Worm (Caenorhabditis elegans) whole organism, mixed stage, embryonic: ENCODE data around the gene ric-8.
"Not testable (repeated sequence)": the region's sequence is repeated elsewhere in the genome, so short reads cannot be mapped to it uniquely, and the experiment has no call there.

Experiments
- M03D4.4 ChIP-seq: sonication (generic microtip); optimal IDR thresholded peaks from 2 replicates; lab custom pipeline; 2017; ENCODE audit warnings: mild to moderate bottlenecking, missing genetic modification characterization, missing compliant biosample characterization
- bed-3 ChIP-seq: fragments of 200-800 bp; sonication (Bioruptor generic); optimal IDR thresholded peaks from 3 replicates; lab custom pipeline; 2018; ENCODE audit warnings: mild to moderate bottlenecking, missing genetic modification characterization, moderate library complexity, missing compliant biosample characterization
- blmp-1 ChIP-seq: fragments of 150-350 bp; optimal IDR thresholded peaks from 2 replicates; lab custom pipeline; 2014; ENCODE audit warnings: missing biosample characterization, missing genetic modification characterization
- ceh-39 ChIP-seq: fragments of 150-350 bp; optimal IDR thresholded peaks from 2 replicates; lab custom pipeline; 2014; ENCODE audit warnings: missing biosample characterization, missing genetic modification characterization
- ceh-43 ChIP-seq: fragments of 200-800 bp; sonication (Bioruptor generic); optimal IDR thresholded peaks from 2 replicates; lab custom pipeline; 2018; ENCODE audit warnings: mild to moderate bottlenecking, missing genetic modification characterization, moderate library complexity, missing compliant biosample characterization
- ceh-83 ChIP-seq: fragments of 200-800 bp; sonication (Bioruptor generic); optimal IDR thresholded peaks from 2 replicates; lab custom pipeline; 2018; ENCODE audit warnings: mild to moderate bottlenecking, missing genetic modification characterization, missing compliant biosample characterization
- ces-1 ChIP-seq: fragments of 150-350 bp; optimal IDR thresholded peaks from 2 replicates; lab custom pipeline; 2014; ENCODE audit warnings: missing biosample characterization, missing genetic modification reagents, missing genetic modification characterization
- cnd-1 ChIP-seq: fragments of 200-800 bp; sonication (Bioruptor generic); optimal IDR thresholded peaks from 2 replicates; lab custom pipeline; 2018; ENCODE audit warnings: mild to moderate bottlenecking, missing genetic modification characterization, missing compliant biosample characterization
- drap-1 ChIP-seq: fragments of 200-800 bp; sonication (Bioruptor generic); optimal IDR thresholded peaks from 3 replicates; lab custom pipeline; 2018; ENCODE audit warnings: mild to moderate bottlenecking, missing genetic modification characterization, missing compliant biosample characterization
- elt-1 ChIP-seq: sonication (generic microtip); optimal IDR thresholded peaks from 2 replicates; lab custom pipeline; 2017; ENCODE audit warnings: missing genetic modification characterization, mild to moderate bottlenecking, missing compliant biosample characterization, antibody characterized with exemption, moderate library complexity, borderline replicate concordance; ENCODE audit not compliant: insufficient read depth
- elt-3 ChIP-seq: fragments of 150-350 bp; optimal IDR thresholded peaks from 2 replicates; lab custom pipeline; 2014; ENCODE audit warnings: missing biosample characterization, missing genetic modification characterization
- flh-1 ChIP-seq: fragments of 200-800 bp; sonication (Bioruptor generic); optimal IDR thresholded peaks from 2 replicates; lab custom pipeline; 2018; ENCODE audit warnings: mild to moderate bottlenecking, missing genetic modification characterization, moderate library complexity, missing compliant biosample characterization
- ham-2 ChIP-seq: fragments of 200-800 bp; sonication (Bioruptor generic); optimal IDR thresholded peaks from 2 replicates; lab custom pipeline; 2018; ENCODE audit warnings: mild to moderate bottlenecking, missing genetic modification characterization, missing compliant biosample characterization
- hlh-1 ChIP-seq: fragments of 150-350 bp; optimal IDR thresholded peaks from 2 replicates; lab custom pipeline; 2014; ENCODE audit warnings: missing biosample characterization, missing genetic modification reagents, missing genetic modification characterization
- lin-13 ChIP-seq: fragments of 150-350 bp; optimal IDR thresholded peaks from 2 replicates; lab custom pipeline; 2014; ENCODE audit warnings: missing biosample characterization, missing genetic modification characterization
- lin-32 ChIP-seq: fragments of 200-800 bp; sonication (Bioruptor generic); optimal IDR thresholded peaks from 2 replicates; lab custom pipeline; 2018; ENCODE audit warnings: mild to moderate bottlenecking, missing genetic modification characterization, missing compliant biosample characterization
- lsy-2 ChIP-seq: fragments of 150-350 bp; optimal IDR thresholded peaks from 2 replicates; lab custom pipeline; 2014; ENCODE audit warnings: missing biosample characterization, missing genetic modification characterization
- mab-5 ChIP-seq: fragments of 150-350 bp; optimal IDR thresholded peaks from 2 replicates; lab custom pipeline; 2014; ENCODE audit warnings: missing biosample characterization, missing genetic modification characterization
- mep-1 ChIP-seq: fragments of 150-350 bp; optimal IDR thresholded peaks from 2 replicates; lab custom pipeline; 2017; ENCODE audit warnings: missing biosample characterization, missing genetic modification reagents, missing genetic modification characterization, inconsistent platforms
- mls-2 ChIP-seq: sonication (generic microtip); optimal IDR thresholded peaks from 2 replicates; lab custom pipeline; 2016; ENCODE audit warnings: mild to moderate bottlenecking, missing genetic modification characterization, moderate library complexity, missing compliant biosample characterization
- nhr-12 ChIP-seq: fragments of 150-350 bp; optimal IDR thresholded peaks from 2 replicates; lab custom pipeline; 2014; ENCODE audit warnings: missing biosample characterization, missing genetic modification characterization
- nhr-2 ChIP-seq: fragments of 150-350 bp; optimal IDR thresholded peaks from 2 replicates; lab custom pipeline; 2014; ENCODE audit warnings: missing biosample characterization, missing genetic modification characterization
- nhr-237 ChIP-seq: fragments of 150-350 bp; optimal IDR thresholded peaks from 2 replicates; lab custom pipeline; 2014; ENCODE audit warnings: missing biosample characterization, missing genetic modification characterization
- nhr-28 ChIP-seq: fragments of 150-350 bp; optimal IDR thresholded peaks from 2 replicates; lab custom pipeline; 2014; ENCODE audit warnings: missing biosample characterization, missing genetic modification characterization
- nhr-76 ChIP-seq: sonication (generic microtip); optimal IDR thresholded peaks from 2 replicates; lab custom pipeline; 2017; ENCODE audit warnings: missing biosample characterization, missing genetic modification characterization
- pha-4 ChIP-seq: fragments of 150-350 bp; optimal IDR thresholded peaks from 2 replicates; lab custom pipeline; 2018; ENCODE audit warnings: missing biosample characterization, missing genetic modification reagents, missing genetic modification characterization
- sem-2 ChIP-seq: fragments of 200-800 bp; sonication (Bioruptor generic); optimal IDR thresholded peaks from 2 replicates; lab custom pipeline; 2018; ENCODE audit warnings: mild to moderate bottlenecking, missing genetic modification characterization, missing compliant biosample characterization
- snpc-4 ChIP-seq: fragments of 150-350 bp; optimal IDR thresholded peaks from 2 replicates; lab custom pipeline; 2014; ENCODE audit warnings: missing biosample characterization, missing genetic modification characterization
- sptf-1 ChIP-seq: sonication (generic microtip); optimal IDR thresholded peaks from 2 replicates; lab custom pipeline; 2017; ENCODE audit warnings: mild to moderate bottlenecking, missing genetic modification characterization, moderate library complexity, missing compliant biosample characterization
- tbx-8 ChIP-seq: fragments of 200-800 bp; sonication (Bioruptor generic); optimal IDR thresholded peaks from 2 replicates; lab custom pipeline; 2018; ENCODE audit warnings: mild to moderate bottlenecking, missing genetic modification characterization, moderate library complexity, missing compliant biosample characterization
- unc-120 ChIP-seq: sonication (generic microtip); optimal IDR thresholded peaks from 2 replicates; lab custom pipeline; 2017; ENCODE audit warnings: missing genetic modification characterization, missing compliant biosample characterization; ENCODE audit not compliant: poor library complexity, severe bottlenecking
- unc-39 ChIP-seq: fragments of 150-350 bp; optimal IDR thresholded peaks from 2 replicates; lab custom pipeline; 2014; ENCODE audit warnings: missing biosample characterization, missing genetic modification characterization
- unc-62 ChIP-seq: fragments of 150-350 bp; optimal IDR thresholded peaks from 2 replicates; lab custom pipeline; 2014; ENCODE audit warnings: missing biosample characterization, missing genetic modification reagents, missing genetic modification characterization
- zip-8 ChIP-seq: fragments of 150-350 bp; optimal IDR thresholded peaks from 2 replicates; lab custom pipeline; 2014; ENCODE audit warnings: missing biosample characterization, missing genetic modification characterization
- ztf-11 ChIP-seq: fragments of 150-350 bp; optimal IDR thresholded peaks from 2 replicates; lab custom pipeline; 2014; ENCODE audit warnings: missing biosample characterization, missing genetic modification characterization

ric-8 gene

ce11 chrIV:2674915-2675314, 32.1 kb downstream of the ric-8 start, which contains the start of gene gpx-4:
Gene gpx-4, minus strand, starts transcription at chrIV:2675015.
- not testable (repeated sequence) for TF ChIP-seq nhr-237; lsy-2 (tag; lab: Kevin White, UChicago); tbx-8 (GFP tag; lab: Kevin White, UChicago)
- TF ChIP-seq, all 35 proteins: peak for 0; not testable (repeated sequence) for 35

DNA sequence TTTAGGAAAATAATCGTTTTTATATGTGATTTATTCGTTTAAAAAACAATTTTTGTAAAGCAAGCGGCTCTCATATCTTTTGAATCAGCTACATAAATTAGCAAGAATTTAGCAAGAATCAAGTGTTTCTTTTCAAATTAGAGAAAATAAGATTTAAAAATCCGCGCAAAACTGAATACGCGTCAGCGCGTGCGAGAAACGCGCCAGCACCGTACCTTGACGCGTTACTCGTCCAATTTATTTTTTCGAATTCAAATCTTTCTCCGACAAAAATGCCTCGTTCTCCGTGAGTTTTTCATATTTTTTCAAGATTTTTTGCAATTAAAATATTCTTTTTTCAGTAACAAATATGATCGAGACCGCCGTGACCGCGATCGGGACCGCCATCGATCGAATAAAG, 33.5 kb downstream of the ric-8 start, which contains the start of gene Y94H6A.3:
TSS of gene Y94H6A.3 (plus strand) at position 232 of the 400 bp plus-strand sequence.
- peak; percentile 96 for TF ChIP-seq lin-13 (tag; lab: Kevin White, UChicago)
- TF ChIP-seq flh-1 (GFP tag; lab: Kevin White, UChicago): no peak
- TF ChIP-seq nhr-12 (tag; lab: Kevin White, UChicago): no peak
- no peak for TF ChIP-seq ceh-43 (GFP tag; lab: Kevin White, UChicago)
- no peak for TF ChIP-seq tbx-8 (GFP tag; lab: Kevin White, UChicago)
- no peak for TF ChIP-seq ham-2 (GFP tag; lab: Kevin White, UChicago)
- TF ChIP-seq unc-120 (tag; lab: Kevin White, UChicago): no peak
- TF ChIP-seq hlh-1: peak; percentile 43
- no peak for TF ChIP-seq ceh-83 (GFP tag; lab: Kevin White, UChicago)
- no peak for TF ChIP-seq mab-5 (tag; lab: Kevin White, UChicago)
- TF ChIP-seq unc-39 (tag; lab: Kevin White, UChicago): no peak
- peak; percentile 4 for TF ChIP-seq ceh-39 (tag; lab: Kevin White, UChicago)
- peak; percentile 9 for TF ChIP-seq sptf-1 (tag; lab: Kevin White, UChicago)
- TF ChIP-seq lin-32: no peak
- TF ChIP-seq blmp-1: no peak
- no peak for TF ChIP-seq sem-2
- TF ChIP-seq ztf-11 (tag; lab: Kevin White, UChicago): no peak
- TF ChIP-seq bed-3 (GFP tag; lab: Kevin White, UChicago): no peak
- peak; percentile 83 for TF ChIP-seq lsy-2 (tag; lab: Kevin White, UChicago)
- peak; percentile 73 for TF ChIP-seq nhr-237
- TF ChIP-seq unc-62 (GFP tag; lab: Kevin White, UChicago): peak; percentile 4
- peak; percentile 88 for TF ChIP-seq pha-4 (tag; lab: Kevin White, UChicago)
- TF ChIP-seq cnd-1 (tag; lab: Kevin White, UChicago): peak; percentile 37
- TF ChIP-seq nhr-2 (tag; lab: Kevin White, UChicago): peak; percentile 12
- TF ChIP-seq mls-2: no peak
- no peak for TF ChIP-seq nhr-28 (tag; lab: Kevin White, UChicago)
- no peak for TF ChIP-seq nhr-76 (tag; lab: Kevin White, UChicago)
- TF ChIP-seq ces-1: peak; percentile 78
- TF ChIP-seq elt-1 (tag; lab: Kevin White, UChicago): no peak
- no peak for TF ChIP-seq elt-3 (tag; lab: Kevin White, UChicago)
- TF ChIP-seq snpc-4 (tag; lab: Kevin White, UChicago): no peak
- TF ChIP-seq zip-8 (tag; lab: Kevin White, UChicago): no peak
- no peak for TF ChIP-seq drap-1 (GFP tag; lab: Kevin White, UChicago)
- TF ChIP-seq mep-1 (tag; lab: Kevin White, UChicago): peak; percentile 92
- no peak for TF ChIP-seq M03D4.4 (tag; lab: Kevin White, UChicago)
- TF ChIP-seq, all 35 proteins: peak for 12

DNA sequence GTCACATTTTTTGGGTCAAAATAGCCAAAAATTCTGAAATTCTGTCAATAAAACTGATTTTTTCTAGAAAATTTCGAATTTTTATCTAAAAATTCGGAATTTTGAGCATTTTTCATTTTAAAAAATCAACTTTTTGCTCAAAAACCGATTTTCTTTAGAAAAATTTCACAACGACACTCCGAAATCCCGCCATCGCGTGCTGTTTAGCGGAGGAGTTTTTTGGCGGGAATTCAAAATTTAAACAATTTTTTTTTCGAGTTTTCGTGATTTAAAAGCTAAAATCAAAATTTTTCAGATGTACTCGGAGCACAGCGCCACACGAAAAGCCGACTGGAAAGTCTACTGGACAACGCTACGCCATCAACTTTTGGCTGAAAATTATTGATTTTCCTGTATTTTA, 34.9 kb downstream of the ric-8 start:
- TF ChIP-seq nhr-2 (tag; lab: Kevin White, UChicago): no peak
- TF ChIP-seq ces-1: no peak
- TF ChIP-seq, all 35 proteins: peak for 0

ce11 chrIV:2678152-2678551, 35.4 kb downstream of the ric-8 start:
- TF ChIP-seq lsy-2 (tag; lab: Kevin White, UChicago) (no peak), sem-2 (no peak), nhr-12 (tag; lab: Kevin White, UChicago) (no peak), ceh-43 (GFP tag; lab: Kevin White, UChicago) (no peak), mls-2 (no peak), drap-1 (GFP tag; lab: Kevin White, UChicago) (no peak), elt-3 (tag; lab: Kevin White, UChicago) (no peak), cnd-1 (tag; lab: Kevin White, UChicago) (no peak), nhr-237 (no peak), zip-8 (tag; lab: Kevin White, UChicago) (no peak), lin-32 (no peak), mab-5 (tag; lab: Kevin White, UChicago) (no peak), M03D4.4 (tag; lab: Kevin White, UChicago) (no peak), ceh-39 (tag; lab: Kevin White, UChicago) (no peak), pha-4 (tag; lab: Kevin White, UChicago) (no peak)
